Worm (Caenorhabditis elegans) whole organism, L3 larva: ENCODE results near the gene F55G1.1.

ENCODE experiments used
- R02D3.7 ChIP-seq: fragments of 150-350 bp; optimal IDR thresholded peaks from 2 replicates; lab custom pipeline; 2014; ENCODE audit warnings: missing biosample characterization, missing genetic modification characterization
- ZK546.5 ChIP-seq: sonication (generic microtip); optimal IDR thresholded peaks from 2 replicates; lab custom pipeline; 2017; ENCODE audit warnings: missing biosample characterization, missing genetic modification characterization
- aly-2 ChIP-seq: fragments of 150-350 bp; optimal IDR thresholded peaks from 2 replicates; lab custom pipeline; 2014; ENCODE audit warnings: missing biosample characterization, missing genetic modification characterization
- ama-1 ChIP-seq: fragments of 150-350 bp; optimal IDR thresholded peaks from 2 replicates; lab custom pipeline; 2018
- ceh-16 ChIP-seq: sonication (generic microtip); optimal IDR thresholded peaks from 2 replicates; lab custom pipeline; 2017; ENCODE audit warnings: missing biosample characterization, missing genetic modification characterization
- ceh-28 ChIP-seq: fragments of 150-350 bp; optimal IDR thresholded peaks from 2 replicates; lab custom pipeline; 2014; ENCODE audit warnings: missing biosample characterization, missing genetic modification reagents, missing genetic modification characterization
- ceh-82 ChIP-seq: fragments of 150-350 bp; optimal IDR thresholded peaks from 2 replicates; lab custom pipeline; 2014; ENCODE audit warnings: missing biosample characterization, missing genetic modification characterization
- ceh-9 ChIP-seq: sonication (generic microtip); optimal IDR thresholded peaks from 2 replicates; lab custom pipeline; 2018; ENCODE audit warnings: missing biosample characterization, missing genetic modification characterization
- daf-12 ChIP-seq: fragments of 150-350 bp; optimal IDR thresholded peaks from 2 replicates; lab custom pipeline; 2014; ENCODE audit warnings: missing biosample characterization, missing genetic modification reagents, missing genetic modification characterization
- egl-27 ChIP-seq: sonication (generic microtip); optimal IDR thresholded peaks from 4 replicates; lab custom pipeline; 2017; ENCODE audit warnings: missing biosample characterization, missing genetic modification reagents, missing genetic modification characterization
- egl-5 ChIP-seq: fragments of 150-350 bp; optimal IDR thresholded peaks from 2 replicates; lab custom pipeline; 2017; ENCODE audit warnings: missing biosample characterization, missing genetic modification reagents, missing genetic modification characterization, inconsistent platforms
- elt-1 ChIP-seq: fragments of 150-350 bp; optimal IDR thresholded peaks from 2 replicates; lab custom pipeline; 2014; ENCODE audit warnings: missing biosample characterization, missing genetic modification characterization
- elt-2 ChIP-seq: sonication (generic microtip); optimal IDR thresholded peaks from 2 replicates; lab custom pipeline; 2016; ENCODE audit warnings: missing genetic modification reagents, mild to moderate bottlenecking, missing genetic modification characterization, missing compliant biosample characterization
- elt-3 ChIP-seq, 3 experiments: fragments of 150-350 bp in 1 of 3; sonication (generic microtip) in 2 of 3; optimal IDR thresholded peaks; 2 replicates in 2 of 3; 4 replicates in 1 of 3; lab custom pipeline; 2014 to 2017; ENCODE audit warnings: missing biosample characterization in 3 of 3, missing genetic modification characterization in 3 of 3
- eor-1 ChIP-seq, 2 experiments: fragments of 150-350 bp; optimal IDR thresholded peaks; 2 replicates each; lab custom pipeline; 2014 to 2018; ENCODE audit warnings: missing biosample characterization in 2 of 2, missing genetic modification characterization in 2 of 2
- fkh-10 ChIP-seq: sonication (generic microtip); optimal IDR thresholded peaks from 2 replicates; lab custom pipeline; 2017; ENCODE audit warnings: missing biosample characterization, missing genetic modification reagents, missing genetic modification characterization
- fkh-2 ChIP-seq: fragments of 150-350 bp; optimal IDR thresholded peaks from 2 replicates; lab custom pipeline; 2014; ENCODE audit warnings: missing biosample characterization, missing genetic modification reagents, missing genetic modification characterization
- hmg-11 ChIP-seq: sonication (generic microtip); optimal IDR thresholded peaks from 2 replicates; lab custom pipeline; 2016; ENCODE audit warnings: missing genetic modification characterization, missing compliant biosample characterization
- jun-1 ChIP-seq: fragments of 150-350 bp; optimal IDR thresholded peaks from 2 replicates; lab custom pipeline; 2014; ENCODE audit warnings: missing biosample characterization, missing genetic modification reagents, missing genetic modification characterization
- lin-15B ChIP-seq: fragments of 150-350 bp; optimal IDR thresholded peaks from 2 replicates; lab custom pipeline; 2014; ENCODE audit warnings: missing biosample characterization, missing genetic modification characterization
- lin-39 ChIP-seq: fragments of 150-350 bp; optimal IDR thresholded peaks from 2 replicates; lab custom pipeline; 2018; ENCODE audit warnings: missing biosample characterization, missing genetic modification reagents, missing genetic modification characterization
- lsy-12 ChIP-seq: sonication (generic microtip); optimal IDR thresholded peaks from 2 replicates; lab custom pipeline; 2016; ENCODE audit warnings: mild to moderate bottlenecking, missing genetic modification characterization, missing compliant biosample characterization
- mdl-1 ChIP-seq: fragments of 150-350 bp; optimal IDR thresholded peaks from 2 replicates; lab custom pipeline; 2014; ENCODE audit warnings: missing biosample characterization, missing genetic modification characterization
- mml-1 ChIP-seq: fragments of 150-350 bp; sonication (generic microtip); optimal IDR thresholded peaks from 3 replicates; lab custom pipeline; 2014; ENCODE audit warnings: missing biosample characterization, missing genetic modification characterization
- nfya-1 ChIP-seq: sonication (generic microtip); optimal IDR thresholded peaks from 2 replicates; lab custom pipeline; 2017; ENCODE audit warnings: missing genetic modification characterization, mild to moderate bottlenecking, missing compliant biosample characterization, antibody characterized with exemption, moderate library complexity; ENCODE audit not compliant: insufficient read depth
- nhr-11 ChIP-seq: fragments of 150-350 bp; optimal IDR thresholded peaks from 2 replicates; lab custom pipeline; 2014; ENCODE audit warnings: missing biosample characterization, missing genetic modification characterization
- nhr-12 ChIP-seq: fragments of 150-350 bp; optimal IDR thresholded peaks from 2 replicates; lab custom pipeline; 2014; ENCODE audit warnings: missing biosample characterization, missing genetic modification characterization
- nhr-23 ChIP-seq: fragments of 150-350 bp; optimal IDR thresholded peaks from 2 replicates; lab custom pipeline; 2014; ENCODE audit warnings: missing biosample characterization, missing genetic modification reagents, missing genetic modification characterization
- nhr-237 ChIP-seq: fragments of 150-350 bp; optimal IDR thresholded peaks from 2 replicates; lab custom pipeline; 2014; ENCODE audit warnings: missing biosample characterization, missing genetic modification characterization
- nhr-25 ChIP-seq: sonication (generic microtip); optimal IDR thresholded peaks from 2 replicates; lab custom pipeline; 2017; ENCODE audit warnings: missing biosample characterization, missing genetic modification characterization
- nhr-28 ChIP-seq: fragments of 150-350 bp; optimal IDR thresholded peaks from 2 replicates; lab custom pipeline; 2014; ENCODE audit warnings: missing biosample characterization, missing genetic modification characterization
- nhr-43 ChIP-seq: sonication (generic microtip); optimal IDR thresholded peaks from 2 replicates; lab custom pipeline; 2016; ENCODE audit warnings: mild to moderate bottlenecking, missing genetic modification characterization, missing compliant biosample characterization; ENCODE audit not compliant: poor library complexity, severe bottlenecking
- nhr-76 ChIP-seq: fragments of 150-350 bp; sonication (generic microtip); optimal IDR thresholded peaks from 5 replicates; lab custom pipeline; 2014; ENCODE audit warnings: missing biosample characterization, missing genetic modification characterization
- nhr-77 ChIP-seq: fragments of 150-350 bp; optimal IDR thresholded peaks from 2 replicates; lab custom pipeline; 2014; ENCODE audit warnings: missing biosample characterization, missing genetic modification characterization
- pha-4 ChIP-seq: fragments of 150-350 bp; optimal IDR thresholded peaks from 2 replicates; lab custom pipeline; 2014; ENCODE audit warnings: missing biosample characterization, missing genetic modification reagents, missing genetic modification characterization
- pqm-1 ChIP-seq: fragments of 150-350 bp; optimal IDR thresholded peaks from 2 replicates; lab custom pipeline; 2017; ENCODE audit warnings: missing biosample characterization, missing genetic modification characterization, inconsistent platforms
- sea-2 ChIP-seq: fragments of 150-350 bp; sonication (generic microtip); optimal IDR thresholded peaks from 4 replicates; lab custom pipeline; 2014; ENCODE audit warnings: missing biosample characterization, missing genetic modification reagents, missing genetic modification characterization
- snpc-4 ChIP-seq: fragments of 150-350 bp; optimal IDR thresholded peaks from 2 replicates; lab custom pipeline; 2014; ENCODE audit warnings: missing biosample characterization, missing genetic modification characterization
- tbx-2 ChIP-seq: sonication (generic microtip); optimal IDR thresholded peaks from 2 replicates; lab custom pipeline; 2016; ENCODE audit warnings: mild to moderate bottlenecking, missing genetic modification characterization, missing compliant biosample characterization
- unc-39 ChIP-seq: sonication (generic microtip); optimal IDR thresholded peaks from 4 replicates; lab custom pipeline; 2017; ENCODE audit warnings: missing biosample characterization, missing genetic modification characterization
- unc-62 ChIP-seq: fragments of 150-350 bp; sonication (generic microtip); optimal IDR thresholded peaks from 4 replicates; lab custom pipeline; 2014; ENCODE audit warnings: missing biosample characterization, missing genetic modification reagents, missing genetic modification characterization
- zag-1 ChIP-seq: fragments of 150-350 bp; optimal IDR thresholded peaks from 2 replicates; lab custom pipeline; 2014; ENCODE audit warnings: missing biosample characterization, missing genetic modification characterization
- ztf-11 ChIP-seq: fragments of 150-350 bp; optimal IDR thresholded peaks from 2 replicates; lab custom pipeline; 2014; ENCODE audit warnings: missing biosample characterization, missing genetic modification characterization

Gene F55G1.1

DNA sequence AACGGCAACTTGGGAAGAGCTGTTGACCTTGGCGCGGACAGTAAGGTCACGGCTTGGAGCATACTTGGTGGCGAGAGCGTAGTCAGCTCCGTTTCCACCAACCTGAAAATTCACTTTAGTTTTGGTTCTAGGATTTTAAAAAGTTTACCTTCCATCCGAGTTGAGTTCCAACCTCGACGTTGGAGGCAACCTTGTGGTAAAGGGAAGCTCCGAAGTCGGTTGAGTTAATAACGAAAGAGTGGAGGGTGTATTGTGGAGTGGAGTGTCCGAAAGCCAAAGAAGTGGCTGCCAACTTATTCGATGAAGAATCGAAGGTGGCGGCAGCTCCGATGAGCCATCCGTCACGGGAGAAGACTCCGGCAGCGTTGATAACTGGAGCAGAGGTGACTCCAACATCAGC lies 15.1 kb downstream of the F55G1.1 start:
- TF ChIP-seq nfya-1 (tag; lab: Kevin White, UChicago) (no peak), elt-3 (tag; optimal IDR thresholded peaks at IDR 0.05; lab: Kevin White, UChicago) (no peak), zag-1 (no peak), ceh-16 (tag; lab: Kevin White, UChicago) (no peak), lsy-12 (tag; lab: Kevin White, UChicago) (no peak), elt-1 (no peak), eor-1 (tag; optimal IDR thresholded peaks at IDR 0.05; lab: Kevin White, UChicago) (no peak), nhr-25 (tag; lab: Kevin White, UChicago) (no peak)

DNA sequence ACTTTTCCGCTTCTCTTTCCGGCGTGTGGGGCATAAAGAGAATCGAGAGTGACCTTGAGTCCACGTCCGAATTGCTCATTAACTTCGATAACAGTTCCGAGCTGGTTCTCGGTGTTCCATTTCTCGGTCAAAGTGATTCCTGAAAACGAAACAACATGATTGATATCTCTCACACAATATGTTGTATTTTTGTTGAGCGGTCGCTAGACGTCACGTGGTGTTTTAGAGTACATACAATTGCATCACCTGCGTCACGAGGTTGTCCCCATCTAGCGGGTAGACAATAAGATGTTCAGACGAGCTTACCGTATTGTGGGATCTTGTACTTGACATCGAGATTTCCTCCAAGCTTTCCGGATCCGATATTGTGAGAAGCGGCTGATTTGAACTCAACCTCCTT lies 15.7 kb downstream of the F55G1.1 start:
- TF ChIP-seq elt-1 (no peak), unc-39 (tag; lab: Kevin White, UChicago) (no peak), ama-1 (lab: Kevin White, UChicago) (peak; percentile 83), nhr-23 (tag; lab: Kevin White, UChicago) (peak; percentile 29), lin-15B (peak; percentile 23), nhr-43 (tag; lab: Kevin White, UChicago) (peak; percentile 52), jun-1 (tag; lab: Kevin White, UChicago) (no peak), elt-2 (peak; percentile 37), pha-4 (peak; percentile 66), nhr-25 (tag; lab: Kevin White, UChicago) (peak; percentile 33)

DNA sequence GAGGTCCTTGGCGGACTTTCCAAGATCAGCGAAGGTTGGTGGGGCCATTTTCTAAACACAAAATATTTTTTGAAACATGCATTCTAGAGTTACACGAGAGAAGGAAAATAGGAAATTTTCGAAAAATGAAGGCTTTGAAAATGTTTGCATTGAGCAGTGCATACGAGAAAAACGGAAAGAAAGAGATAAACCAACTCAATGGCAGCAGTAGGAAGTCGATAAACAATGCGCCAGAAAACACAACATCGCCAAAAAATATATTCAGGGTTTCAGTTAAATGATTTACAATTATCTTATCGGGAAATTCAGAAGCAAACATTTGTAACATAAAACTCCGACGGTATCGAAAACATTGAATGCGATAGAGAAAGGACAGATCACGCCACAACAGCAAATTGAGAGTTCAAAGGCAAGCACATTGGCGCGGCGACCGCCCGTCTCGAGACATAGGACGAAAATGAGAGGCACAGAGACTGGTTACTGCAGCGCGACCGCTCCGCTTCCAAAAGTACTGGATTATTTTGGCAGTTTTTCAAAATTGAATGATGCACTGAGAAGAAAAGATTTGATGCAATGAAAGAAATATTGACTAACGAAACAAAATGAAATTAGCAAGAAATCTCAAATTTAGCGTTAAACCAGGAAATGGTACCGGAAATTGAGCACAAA lies 16.4 kb downstream of the F55G1.1 start, which contains the start of the genes vdac-1 and R05G6.5:
Gene vdac-1 (minus strand): TSS at position 51 of the 669 bp plus-strand sequence.
Gene R05G6.5 (plus strand): TSS at position 527 of the 669 bp plus-strand sequence.
- TF ChIP-seq ceh-28 (tag; lab: Kevin White, UChicago) (peak; percentile 42), nhr-11 (tag; lab: Kevin White, UChicago) (no peak), elt-1 (peak; percentile 9), elt-2 (peak; percentile 87), unc-62 (peak; percentile 18), elt-3 (tag; optimal IDR thresholded peaks at IDR 0.05; lab: Kevin White, UChicago) (peak in 1 of 3 experiments; percentile 9), lin-15B (peak; percentile 90), ZK546.5 (no peak), nhr-12 (tag; lab: Kevin White, UChicago) (no peak), hmg-11 (tag; lab: Kevin White, UChicago) (peak; percentile 39), nhr-25 (tag; lab: Kevin White, UChicago) (peak; percentile 84), nhr-23 (tag; lab: Kevin White, UChicago) (peak; percentile 83), fkh-2 (tag; lab: Kevin White, UChicago) (no peak), mdl-1 (no peak), nfya-1 (tag; lab: Kevin White, UChicago) (peak; percentile 92), nhr-43 (tag; lab: Kevin White, UChicago) (peak; percentile 77), unc-39 (tag; lab: Kevin White, UChicago) (no peak), pha-4 (peak; percentile 86), ceh-82 (tag; lab: Kevin White, UChicago) (no peak), egl-5 (peak; percentile 71), mml-1 (tag; lab: Kevin White, UChicago) (no peak), aly-2 (tag; lab: Kevin White, UChicago) (no peak), eor-1 (tag; optimal IDR thresholded peaks at IDR 0.05; lab: Kevin White, UChicago) (no peak), nhr-237 (tag; lab: Kevin White, UChicago) (no peak), daf-12 (no peak), ama-1 (lab: Kevin White, UChicago) (no peak), ceh-9 (no peak), fkh-10 (GFP tag; lab: Kevin White, UChicago) (no peak), lsy-12 (tag; lab: Kevin White, UChicago) (peak; percentile 66), sea-2 (GFP tag; lab: Kevin White, UChicago) (no peak), nhr-77 (tag; lab: Kevin White, UChicago) (no peak), pqm-1 (tag; lab: Kevin White, UChicago) (peak; percentile 41), lin-39 (tag; lab: Kevin White, UChicago) (peak; percentile 76), jun-1 (tag; lab: Kevin White, UChicago) (peak; percentile 81), nhr-28 (tag; lab: Kevin White, UChicago) (no peak), egl-27 (tag; lab: Kevin White, UChicago) (no peak), tbx-2 (no peak), R02D3.7 (tag; lab: Kevin White, UChicago) (peak; percentile 75), nhr-76 (tag; lab: Kevin White, UChicago) (peak; percentile 56), ztf-11 (tag; lab: Kevin White, UChicago) (no peak), snpc-4 (peak; percentile 73)
- TF ChIP-seq, all 47 proteins: peak for 20
